Worm (Caenorhabditis elegans): ENCODE results near the gene fpn-1.2.

Gene fpn-1.2

ce11 chrV:1465932-1466331, 1.4 kb upstream of the fpn-1.2 start:
- no peak for TF ChIP-seq ztf-1 (GFP tag; conservative IDR thresholded peaks at IDR 0.05)
- TF ChIP-seq lin-39 (tag; optimal IDR thresholded peaks at IDR 0.05): no peak
- TF ChIP-seq ztf-11 (tag; optimal IDR thresholded peaks at IDR 0.05): no peak

- TF ChIP-seq skn-1 (tag; optimal IDR thresholded peaks at IDR 0.05) (no peak), elt-1 (tag; optimal IDR thresholded peaks at IDR 0.05) (no peak), Y55F3AM.14 (GFP tag; optimal IDR thresholded peaks at IDR 0.05) (no peak), ztf-11 (tag; optimal IDR thresholded peaks at IDR 0.05) (no peak), fos-1 (tag; optimal IDR thresholded peaks at IDR 0.05) (no peak), sma-9 (GFP tag; optimal IDR thresholded peaks at IDR 0.05) (no peak), sma-9 (tag; optimal IDR thresholded peaks at IDR 0.05) (no peak)
Observed at ce11 chrV:1460069-1460468, 4.4 kb downstream of the fpn-1.2 start, which contains the start of gene hacd-1. hacd-1 (plus strand) TSS chrV:1460369.

DNA sequence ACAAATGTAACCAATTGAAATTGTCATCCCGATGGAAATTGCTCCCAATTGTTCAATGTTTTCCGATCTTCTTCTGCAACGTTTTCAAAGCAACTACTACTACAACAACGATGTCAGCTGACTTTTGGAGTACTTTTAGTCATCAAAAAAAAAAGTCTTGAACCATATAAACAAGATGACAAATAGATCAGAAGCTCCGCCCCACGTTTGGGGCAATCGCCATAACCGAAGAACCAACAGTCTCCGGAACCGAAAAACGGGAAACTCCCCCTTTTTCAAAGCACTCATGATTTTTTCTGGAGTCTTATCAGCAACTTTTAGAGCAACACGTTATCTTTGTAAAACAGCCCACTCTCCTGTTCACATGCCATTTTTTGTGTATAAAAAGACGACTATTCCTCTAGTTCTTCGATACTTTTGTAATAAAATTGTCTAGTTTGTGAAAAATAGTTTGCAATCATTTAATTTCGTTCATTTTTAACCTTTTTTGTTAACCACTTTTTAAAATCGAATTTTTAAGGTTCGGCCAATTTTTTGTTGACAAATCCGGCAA, 5.0 kb downstream of the fpn-1.2 start:
- TF ChIP-seq crh-2 (tag; optimal IDR thresholded peaks at IDR 0.05) (peak; percentile 2), mbf-1 (tag; optimal IDR thresholded peaks at IDR 0.05) (no peak), fos-1 (tag; optimal IDR thresholded peaks at IDR 0.05) (peak; percentile 33), gmeb-1 (tag; optimal IDR thresholded peaks at IDR 0.05) (peak; percentile 14), sma-9 (GFP tag; optimal IDR thresholded peaks at IDR 0.05) (peak; percentile 56), sma-9 (tag; optimal IDR thresholded peaks at IDR 0.05) (no peak)

ce11 chrV:1456614-1457013, 7.9 kb downstream of the fpn-1.2 start:
- TF ChIP-seq blmp-1 (tag; optimal IDR thresholded peaks at IDR 0.05; ENCODE audit: insufficient read depth): no peak
- TF ChIP-seq sma-9 (GFP tag; optimal IDR thresholded peaks at IDR 0.05): peak; percentile 45
- TF ChIP-seq sma-9 (tag; optimal IDR thresholded peaks at IDR 0.05): no peak
- peak in 1 of 2 experiments; percentile 41 for TF ChIP-seq lsy-2 (tag; optimal IDR thresholded peaks at IDR 0.05)
- no peak for TF ChIP-seq C34F6.9 (tag; optimal IDR thresholded peaks at IDR 0.05)

DNA sequence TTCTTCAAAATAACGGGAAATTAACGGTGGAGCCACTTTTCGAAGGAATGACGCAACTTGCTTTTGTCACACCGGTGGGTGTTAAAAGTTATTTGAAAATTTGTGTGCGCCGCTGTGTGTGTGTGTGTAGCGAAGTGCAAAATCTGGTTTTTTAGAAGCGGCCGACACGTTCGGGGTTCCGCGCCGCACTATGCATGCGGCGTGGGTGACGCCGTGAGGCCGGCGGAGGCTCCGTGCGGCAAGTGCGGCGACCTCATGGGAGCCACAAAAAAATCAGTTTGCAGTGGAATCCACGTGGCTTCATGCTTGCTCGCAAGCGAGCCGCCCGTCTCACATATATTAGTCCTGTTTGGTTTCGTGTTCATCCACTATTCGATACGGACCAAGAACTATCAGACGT, 9.2 kb downstream of the fpn-1.2 start:
- no peak for TF ChIP-seq snpc-4 (tag; optimal IDR thresholded peaks at IDR 0.05)
- TF ChIP-seq mdl-1 (tag; optimal IDR thresholded peaks at IDR 0.05): no peak
- TF ChIP-seq nhr-12 (tag; optimal IDR thresholded peaks at IDR 0.05): no peak
- no peak for TF ChIP-seq crh-2 (tag; optimal IDR thresholded peaks at IDR 0.05)
- no peak for TF ChIP-seq ceh-16 (tag; optimal IDR thresholded peaks at IDR 0.05)
- no peak for TF ChIP-seq fos-1 (tag; optimal IDR thresholded peaks at IDR 0.05)
- TF ChIP-seq nhr-25 (tag; optimal IDR thresholded peaks at IDR 0.05): no peak
- TF ChIP-seq nhr-10 (tag; optimal IDR thresholded peaks at IDR 0.05): no peak
- TF ChIP-seq ztf-4 (tag; optimal IDR thresholded peaks at IDR 0.05): no peak
- TF ChIP-seq aly-2 (tag; optimal IDR thresholded peaks at IDR 0.05): no peak
- TF ChIP-seq elt-1 (tag; optimal IDR thresholded peaks at IDR 0.05): no peak
- no peak for TF ChIP-seq ama-1 (optimal IDR thresholded peaks at IDR 0.05)

ce11 chrV:1454762-1455161, 9.7 kb downstream of the fpn-1.2 start, which contains the start of gene chil-14:
chil-14 (plus strand) TSS chrV:1455062.
- TF ChIP-seq nhr-11 (tag; optimal IDR thresholded peaks at IDR 0.05) (no peak), skn-1 (tag; optimal IDR thresholded peaks at IDR 0.05) (no peak), sma-3 (GFP tag; optimal IDR thresholded peaks at IDR 0.05) (no peak), zag-1 (tag; optimal IDR thresholded peaks at IDR 0.05) (no peak), C34F6.9 (tag; optimal IDR thresholded peaks at IDR 0.05) (no peak), ztf-4 (tag; optimal IDR thresholded peaks at IDR 0.05) (no peak), aly-2 (tag; optimal IDR thresholded peaks at IDR 0.05) (no peak), ztf-11 (tag; optimal IDR thresholded peaks at IDR 0.05) (no peak), nhr-25 (tag; optimal IDR thresholded peaks at IDR 0.05) (no peak)

ce11 chrV:1451334-1451733, 13.2 kb downstream of the fpn-1.2 start, which contains the start of gene srj-23:
srj-23 (plus strand) TSS chrV:1451634.
- TF ChIP-seq lin-13 (GFP tag; optimal IDR thresholded peaks at IDR 0.05) (no peak), ztf-1 (GFP tag; conservative IDR thresholded peaks at IDR 0.05) (no peak), peb-1 (tag; optimal IDR thresholded peaks at IDR 0.05) (no peak), blmp-1 (tag; optimal IDR thresholded peaks at IDR 0.05; ENCODE audit: insufficient read depth) (no peak), unc-62 (GFP tag; optimal IDR thresholded peaks at IDR 0.05) (no peak), sem-4 (tag; optimal IDR thresholded peaks at IDR 0.05) (no peak), ZK546.5 (tag; optimal IDR thresholded peaks at IDR 0.05) (no peak), aly-2 (tag; optimal IDR thresholded peaks at IDR 0.05) (no peak), nhr-237 (tag; optimal IDR thresholded peaks at IDR 0.05) (no peak), alr-1 (tag; optimal IDR thresholded peaks at IDR 0.05) (no peak), nhr-21 (tag; optimal IDR thresholded peaks at IDR 0.05) (no peak), lsy-2 (tag; optimal IDR thresholded peaks at IDR 0.05) (no peak), Y55F3AM.14 (GFP tag; optimal IDR thresholded peaks at IDR 0.05) (no peak)
